Worm (Caenorhabditis elegans) whole organism, L2 larva: Measurements from ENCODE around the gene lmd-3.

Experiments
- alr-1 ChIP-seq: fragments of 150-350 bp; optimal IDR thresholded peaks from 2 replicates; lab custom pipeline; 2014; ENCODE audit warnings: missing biosample characterization, missing genetic modification characterization
- elt-3 ChIP-seq: sonication (generic microtip); optimal IDR thresholded peaks from 2 replicates; lab custom pipeline; 2017; ENCODE audit warnings: missing biosample characterization, missing genetic modification characterization
- lsy-2 ChIP-seq, 2 experiments: fragments of 150-350 bp in 1 of 2; sonication (generic microtip) in 1 of 2; optimal IDR thresholded peaks; 2 replicates each; lab custom pipeline; 2014 to 2017; ENCODE audit warnings: missing biosample characterization in 2 of 2, missing genetic modification characterization in 2 of 2
- nhr-10 ChIP-seq: sonication (generic microtip); optimal IDR thresholded peaks from 2 replicates; lab custom pipeline; 2017; ENCODE audit warnings: missing biosample characterization, missing genetic modification characterization
- nhr-77 ChIP-seq: fragments of 150-350 bp; optimal IDR thresholded peaks from 2 replicates; lab custom pipeline; 2014; ENCODE audit warnings: missing biosample characterization, missing genetic modification characterization
- skn-1 ChIP-seq: sonication (generic microtip); optimal IDR thresholded peaks from 2 replicates; lab custom pipeline; 2017; ENCODE audit warnings: missing biosample characterization, missing genetic modification characterization

ce11 chrV:8379206-8379605 is 65.4 kb downstream of the lmd-3 start, which contains the start of gene F52E1.5:
- TF ChIP-seq alr-1 (no peak), skn-1 (tag; lab: Kevin White, UChicago) (no peak), nhr-77 (tag; lab: Kevin White, UChicago) (no peak), lsy-2 (tag; optimal IDR thresholded peaks at IDR 0.05; lab: Kevin White, UChicago) (no peak), nhr-10 (no peak), elt-3 (tag; lab: Kevin White, UChicago) (no peak)
